Worm (Caenorhabditis elegans): ENCODE measurements around the gene rpl-25.1.

ce11 chrX:4685579-4685978 lies 29.4 kb upstream of the rpl-25.1 start:
- TF ChIP-seq nhr-11 (tag; optimal IDR thresholded peaks at IDR 0.05) (no peak), daf-12 (tag; optimal IDR thresholded peaks at IDR 0.05) (no peak)

Measured in whole organism, L3 larva.